Fruit fly (Drosophila melanogaster): ENCODE results near the gene CG42675.

The CG42675 gene

dm6 chr3R:5833948-5834504, 20.6 kb downstream of the CG42675 start (continued):
- TF ChIP-seq dmrt11E (tag; optimal IDR thresholded peaks at IDR 0.05) = no peak
- no peak for TF ChIP-seq knrl (GFP tag; IDR thresholded peaks at IDR 0.05; ENCODE audit: partially characterized antibody)
- no peak for TF ChIP-seq br (optimal IDR thresholded peaks at IDR 0.05)
- no peak for TF ChIP-seq Meics (GFP tag; optimal IDR thresholded peaks at IDR 0.05)
- no peak for TF ChIP-seq fru (optimal IDR thresholded peaks at IDR 0.05)
- TF ChIP-seq sug (tag; optimal IDR thresholded peaks at IDR 0.05) = no peak
- peak; percentile 41; the same call in 1 of the 2 replicates for TF ChIP-seq sisA (GFP tag; IDR thresholded peaks at IDR 0.05)
- no peak for TF ChIP-seq mirr (GFP tag; optimal IDR thresholded peaks at IDR 0.05)
- TF ChIP-seq Trl (optimal IDR thresholded peaks at IDR 0.05) = no peak
- TF ChIP-seq Trl (GFP tag; optimal IDR thresholded peaks at IDR 0.05) = no peak
- TF ChIP-seq Nf-YB (GFP tag; optimal IDR thresholded peaks at IDR 0.05) = no peak
- TF ChIP-seq CG15601 (tag; optimal IDR thresholded peaks at IDR 0.05) = no peak
- peak; percentile 16; the same call in 1 of the 2 replicates for TF ChIP-seq ap (GFP tag; IDR thresholded peaks at IDR 0.05)
- TF ChIP-seq CG11093 (GFP tag; IDR thresholded peaks at IDR 0.05) = 0 out of 3 replicates have a peak, but pooled peaks have one; percentile 10
- TF ChIP-seq twi (tag; optimal IDR thresholded peaks at IDR 0.05) = no peak
- no peak for TF ChIP-seq Optix (GFP tag; IDR thresholded peaks at IDR 0.05)
- no peak for TF ChIP-seq CG4282 (GFP tag; optimal IDR thresholded peaks at IDR 0.05)
- TF ChIP-seq sd (tag; optimal IDR thresholded peaks at IDR 0.05) = no peak
- no peak for TF ChIP-seq ranshi (GFP tag; IDR thresholded peaks at IDR 0.05)
- no peak for TF ChIP-seq zfh1 (GFP tag; IDR thresholded peaks at IDR 0.05)
- TF ChIP-seq sna (GFP tag; IDR thresholded peaks at IDR 0.05; ENCODE audit: partially characterized antibody) = no peak
- TF ChIP-seq CG9932 (GFP tag; IDR thresholded peaks at IDR 0.05) = 0 out of 2 replicates have a peak, but pooled peaks have one; percentile 27
- TF ChIP-seq Adf1 (GFP tag; IDR thresholded peaks at IDR 0.05) = no peak
- TF ChIP-seq Chrac-16 (GFP tag; optimal IDR thresholded peaks at IDR 0.05) = no peak
- no peak for TF ChIP-seq repo (GFP tag; optimal IDR thresholded peaks at IDR 0.05)
- peak; percentile 36 for TF ChIP-seq corto (GFP tag; optimal IDR thresholded peaks at IDR 0.05)
- peak; percentile 49; the same call in 1 of the 2 replicates for TF ChIP-seq Ptx1 (GFP tag; IDR thresholded peaks at IDR 0.05)
- no peak for TF ChIP-seq PHDP (tag; optimal IDR thresholded peaks at IDR 0.05)
- TF ChIP-seq CoRest (tag; optimal IDR thresholded peaks at IDR 0.05) = peak; percentile 4
- no peak for TF ChIP-seq CG18764 (GFP tag; optimal IDR thresholded peaks at IDR 0.05)
- TF ChIP-seq CG14667 (GFP tag; IDR thresholded peaks at IDR 0.05) = no peak
- no peak for TF ChIP-seq mld (GFP tag; IDR thresholded peaks at IDR 0.05; ENCODE audit: partially characterized antibody)
- peak; percentile 25 for TF ChIP-seq nmo (GFP tag; optimal IDR thresholded peaks at IDR 0.05)
- no peak for TF ChIP-seq p53 (GFP tag; optimal IDR thresholded peaks at IDR 0.05)
- no peak for TF ChIP-seq hth (optimal IDR thresholded peaks at IDR 0.05)
- TF ChIP-seq CG9609 (GFP tag; optimal IDR thresholded peaks at IDR 0.05) = no peak
- TF ChIP-seq dan (GFP tag; IDR thresholded peaks at IDR 0.05) = no peak
- TF ChIP-seq Jarid2 (GFP tag; optimal IDR thresholded peaks at IDR 0.05) = no peak
- no peak for TF ChIP-seq sima (GFP tag; optimal IDR thresholded peaks at IDR 0.05)
- TF ChIP-seq CG8924 (tag; optimal IDR thresholded peaks at IDR 0.05) = no peak
- no peak for TF ChIP-seq Myb (GFP tag; optimal IDR thresholded peaks at IDR 0.05)
- 0 out of 2 replicates have a peak, but pooled peaks have one; percentile 25 for TF ChIP-seq Rfx (GFP tag; IDR thresholded peaks at IDR 0.05)
- TF ChIP-seq Fer2 (tag; optimal IDR thresholded peaks at IDR 0.05) = no peak
- TF ChIP-seq CG9727 (GFP tag; optimal IDR thresholded peaks at IDR 0.05) = no peak
- no peak for TF ChIP-seq odd (GFP tag; optimal IDR thresholded peaks at IDR 0.05)
- no peak for TF ChIP-seq chif (GFP tag; optimal IDR thresholded peaks at IDR 0.05)
- TF ChIP-seq CG43689 (GFP tag; IDR thresholded peaks at IDR 0.05) = no peak
- no peak for TF ChIP-seq Dll (GFP tag; IDR thresholded peaks at IDR 0.05; ENCODE audit: partially characterized antibody)
- no peak for TF ChIP-seq CG4730 (GFP tag; IDR thresholded peaks at IDR 0.05)
- TF ChIP-seq CG2875 (GFP tag; optimal IDR thresholded peaks at IDR 0.05) = no peak
- no peak for TF ChIP-seq fd102C (GFP tag; optimal IDR thresholded peaks at IDR 0.05)
- TF ChIP-seq CG12942 (GFP tag; optimal IDR thresholded peaks at IDR 0.05) = no peak
